Worm (Caenorhabditis elegans) whole organism, L1 larva: ENCODE measurements around the gene F15B9.11.

Source experiments
- aly-2 ChIP-seq: fragments of 150-350 bp; optimal IDR thresholded peaks from 2 replicates; lab custom pipeline; 2014; ENCODE audit warnings: missing biosample characterization, missing genetic modification characterization
- ces-1 ChIP-seq: fragments of 150-350 bp; optimal IDR thresholded peaks from 2 replicates; lab custom pipeline; 2014; ENCODE audit warnings: missing biosample characterization, missing genetic modification reagents, missing genetic modification characterization
- dpl-1 ChIP-seq, 3 experiments: fragments of 150-350 bp in 2 of 3; sonication (generic microtip) in 1 of 3; optimal IDR thresholded peaks; 2 replicates each; lab custom pipeline; 2014 to 2017; ENCODE audit warnings: missing biosample characterization in 3 of 3, missing genetic modification characterization in 3 of 3, missing genetic modification reagents in 3 of 3
- elt-3 ChIP-seq, 6 experiments: fragments of 150-350 bp in 1 of 6; sonication (generic microtip); optimal IDR thresholded peaks; 2 replicates each; lab custom pipeline; 2017 to 2018; ENCODE audit warnings: missing biosample characterization in 6 of 6, missing genetic modification characterization in 6 of 6, inconsistent platforms in 1 of 6
- lin-14 ChIP-seq: fragments of 200-800 bp; sonication (Bioruptor generic); optimal IDR thresholded peaks from 2 replicates; lab custom pipeline; 2018; ENCODE audit warnings: mild to moderate bottlenecking, missing genetic modification characterization, moderate library complexity, missing compliant biosample characterization
- mdl-1 ChIP-seq, 2 experiments: fragments of 150-350 bp; optimal IDR thresholded peaks; 2 replicates each; lab custom pipeline; 2014 to 2017; ENCODE audit warnings: missing biosample characterization in 2 of 2, missing genetic modification characterization in 2 of 2, inconsistent platforms in 1 of 2
- nhr-76 ChIP-seq: sonication (generic microtip); optimal IDR thresholded peaks from 2 replicates; lab custom pipeline; 2017; ENCODE audit warnings: missing biosample characterization, missing genetic modification characterization
- pag-3 ChIP-seq: sonication (generic microtip); optimal IDR thresholded peaks from 2 replicates; lab custom pipeline; 2017; ENCODE audit warnings: missing genetic modification characterization, mild to moderate bottlenecking, missing compliant biosample characterization, antibody characterized with exemption, borderline replicate concordance; ENCODE audit not compliant: insufficient read depth
- tlp-1 ChIP-seq: fragments of 150-350 bp; optimal IDR thresholded peaks from 2 replicates; lab custom pipeline; 2014; ENCODE audit warnings: missing biosample characterization, missing genetic modification characterization
- unc-30 ChIP-seq: sonication (generic microtip); optimal IDR thresholded peaks from 2 replicates; lab custom pipeline; 2017; ENCODE audit warnings: missing biosample characterization, missing genetic modification characterization
- ztf-4 ChIP-seq: fragments of 150-350 bp; optimal IDR thresholded peaks from 2 replicates; lab custom pipeline; 2014; ENCODE audit warnings: missing biosample characterization, missing genetic modification characterization

DNA sequence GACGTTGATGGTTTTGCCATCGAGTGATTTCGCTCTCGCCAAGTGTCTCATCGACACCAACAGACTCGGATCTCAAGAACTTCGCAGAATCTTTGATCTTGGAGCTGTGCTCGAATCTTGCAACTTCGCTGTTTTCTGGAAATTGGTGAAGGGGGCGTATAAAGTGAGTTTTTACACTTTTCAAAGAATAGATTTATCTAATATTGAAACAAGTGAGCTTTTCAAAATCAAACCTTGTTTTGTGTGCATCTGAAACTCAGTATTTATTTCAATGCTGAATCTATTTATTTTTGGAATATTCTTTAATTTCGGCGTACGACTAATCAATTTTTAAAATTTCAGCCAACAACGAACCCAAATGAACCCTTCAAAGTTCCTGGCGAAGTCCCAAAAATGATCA is 38.4 kb downstream of the F15B9.11 start:
- TF ChIP-seq aly-2 (tag; lab: Kevin White, UChicago) (no peak), dpl-1 (GFP tag; optimal IDR thresholded peaks at IDR 0.05; lab: Kevin White, UChicago) (no peak), nhr-76 (tag; lab: Kevin White, UChicago) (no peak), tlp-1 (tag; lab: Kevin White, UChicago) (no peak), elt-3 (tag; optimal IDR thresholded peaks at IDR 0.05; lab: Kevin White, UChicago) (no peak), ces-1 (GFP tag; lab: Kevin White, UChicago) (no peak), pag-3 (tag; lab: Kevin White, UChicago) (no peak), mdl-1 (tag; optimal IDR thresholded peaks at IDR 0.05; lab: Kevin White, UChicago) (no peak), unc-30 (tag; lab: Kevin White, UChicago) (no peak), ztf-4 (tag; lab: Kevin White, UChicago) (no peak), lin-14 (GFP tag; lab: Kevin White, UChicago) (no peak)
